Fruit fly (Drosophila melanogaster) S2 (cell line): ENCODE data around the gene CG46435.

Experiments
- CG8478 ChIP-seq: fragments of >200 bp; optimal IDR thresholded peaks from 2 replicates; lab custom pipeline; 2018
- CTCF ChIP-seq, 2 experiments: fragments of >200 bp; optimal IDR thresholded peaks; 2 replicates each; lab custom pipeline; 2018

- TF ChIP-seq CTCF (optimal IDR thresholded peaks at IDR 0.05; lab: Kevin White, UChicago) (no peak), CG8478 (lab: Kevin White, UChicago) (no peak)
These were observed 23.8 kb upstream of the CG46435 start for dm6 chr3L:19521093-19521492.
